Worm (Caenorhabditis elegans): ENCODE results near the gene ttc-36.

- TF ChIP-seq madf-9 (GFP tag; conservative IDR thresholded peaks at IDR 0.05) (no peak), skn-1 (tag; optimal IDR thresholded peaks at IDR 0.05) (no peak), unc-130 (GFP tag; optimal IDR thresholded peaks at IDR 0.05) (no peak), cey-2 (tag; optimal IDR thresholded peaks at IDR 0.05; ENCODE audit: borderline replicate concordance, insufficient read depth) (no peak)
These were observed 5.4 kb downstream of the ttc-36 start for ce11 chrII:10035425-10035824.

Measured in whole organism, L4 larva.